Fruit fly (Drosophila melanogaster) whole organism, prepupa: Measurements from ENCODE around the gene CG32295.

ENCODE experiments used
- Blimp-1 ChIP-seq: fragments of 200-800 bp; sonication (Bioruptor generic); optimal IDR thresholded peaks from 3 replicates; lab custom pipeline; 2017; ENCODE audit warnings: missing biosample characterization, missing genetic modification characterization, mild to moderate bottlenecking, moderate library complexity, missing genetic modification reagents
- CG10631 ChIP-seq: fragments of 200-800 bp; sonication (Bioruptor generic); optimal IDR thresholded peaks from 2 replicates; lab custom pipeline; 2016; ENCODE audit warnings: missing biosample characterization, missing genetic modification characterization
- CG10669 ChIP-seq: fragments of 200-800 bp; sonication (Bioruptor generic); optimal IDR thresholded peaks from 3 replicates; lab custom pipeline; 2018; ENCODE audit warnings: missing biosample characterization, mild to moderate bottlenecking, missing genetic modification characterization, moderate library complexity
- CG11762 ChIP-seq: fragments of 200-800 bp; sonication (Bioruptor generic); optimal IDR thresholded peaks from 3 replicates; lab custom pipeline; 2016; ENCODE audit warnings: missing biosample characterization, missing genetic modification characterization; ENCODE audit not compliant: insufficient read depth
- CG11902 ChIP-seq: fragments of 200-800 bp; sonication (Bioruptor generic); optimal IDR thresholded peaks from 3 replicates; lab custom pipeline; 2016; ENCODE audit warnings: missing biosample characterization, missing genetic modification characterization
- CG15336 ChIP-seq: fragments of 200-800 bp; sonication (Bioruptor generic); IDR thresholded peaks from 2 replicates; pipeline ENCODE4 v1.3.6; 2022; ENCODE audit warnings: missing biosample characterization, missing genetic modification characterization
- CG3032 ChIP-seq: fragments of 200-800 bp; optimal IDR thresholded peaks from 2 replicates; lab custom pipeline; 2019; ENCODE audit warnings: missing biosample characterization, mild to moderate bottlenecking, missing genetic modification characterization, moderate library complexity
- CG31627 ChIP-seq: fragments of 200-800 bp; sonication (Bioruptor generic); optimal IDR thresholded peaks from 3 replicates; lab custom pipeline; 2016; ENCODE audit warnings: missing biosample characterization, missing genetic modification characterization
- CG32006 ChIP-seq: fragments of 200-800 bp; sonication (Bioruptor generic); optimal IDR thresholded peaks from 3 replicates; lab custom pipeline; 2017; ENCODE audit warnings: missing biosample characterization, mild to moderate bottlenecking, missing genetic modification characterization
- CG34406 ChIP-seq: fragments of 200-800 bp; sonication (Bioruptor generic); optimal IDR thresholded peaks from 3 replicates; lab custom pipeline; 2016; ENCODE audit warnings: missing biosample characterization, missing genetic modification characterization
- CG3919 ChIP-seq: fragments of 200-800 bp; sonication (Bioruptor generic); optimal IDR thresholded peaks from 3 replicates; lab custom pipeline; 2016; ENCODE audit warnings: missing biosample characterization, missing genetic modification characterization
- CG4318 ChIP-seq: fragments of 200-800 bp; sonication (Bioruptor generic); optimal IDR thresholded peaks from 3 replicates; lab custom pipeline; 2017; ENCODE audit warnings: missing biosample characterization, mild to moderate bottlenecking, missing genetic modification characterization
- CG6163 ChIP-seq: fragments of 200-800 bp; sonication (Bioruptor generic); IDR thresholded peaks from 3 replicates; pipeline ENCODE4 v1.3.6; 2022; ENCODE audit warnings: missing biosample characterization, missing genetic modification characterization
- CG6276 ChIP-seq: fragments of 200-800 bp; sonication (Bioruptor generic); optimal IDR thresholded peaks from 2 replicates; lab custom pipeline; 2017; ENCODE audit warnings: missing biosample characterization, mild to moderate bottlenecking, missing genetic modification characterization
- CG6792 ChIP-seq: fragments of 200-800 bp; sonication (Bioruptor generic); optimal IDR thresholded peaks from 3 replicates; lab custom pipeline; 2016; ENCODE audit warnings: missing biosample characterization, missing genetic modification characterization
- CG6808 ChIP-seq: fragments of 200-800 bp; sonication (Bioruptor generic); optimal IDR thresholded peaks from 3 replicates; lab custom pipeline; 2017; ENCODE audit warnings: missing biosample characterization, missing genetic modification characterization, mild to moderate bottlenecking, moderate library complexity, missing genetic modification reagents
- CG7368 ChIP-seq: fragments of 200-800 bp; sonication (Bioruptor generic); optimal IDR thresholded peaks from 3 replicates; lab custom pipeline; 2016; ENCODE audit warnings: missing biosample characterization, missing genetic modification characterization
- Eip75B ChIP-seq: fragments of 200-800 bp; sonication (Bioruptor generic); optimal IDR thresholded peaks from 3 replicates; lab custom pipeline; 2016; ENCODE audit warnings: missing biosample characterization, missing genetic modification characterization
- Eip78C ChIP-seq: fragments of 200-800 bp; sonication (Bioruptor generic); peaks from one replicate; lab custom pipeline; 2016; ENCODE audit warnings: missing biosample characterization, missing genetic modification characterization
- Eip93F ChIP-seq: fragments of 200-800 bp; sonication (Bioruptor generic); optimal IDR thresholded peaks from 2 replicates; lab custom pipeline; 2016; ENCODE audit warnings: missing biosample characterization, mild to moderate bottlenecking, missing genetic modification characterization
- Ets21C ChIP-seq: fragments of 200-800 bp; sonication (Bioruptor generic); optimal IDR thresholded peaks from 3 replicates; lab custom pipeline; 2016; ENCODE audit warnings: missing biosample characterization, missing genetic modification characterization
- Ets96B ChIP-seq: fragments of 200-800 bp; optimal IDR thresholded peaks from 2 replicates; lab custom pipeline; 2019; ENCODE audit warnings: missing biosample characterization, mild to moderate bottlenecking, missing genetic modification characterization, moderate library complexity
- Gug ChIP-seq: fragments of 200-800 bp; sonication (Bioruptor generic); IDR thresholded peaks from 2 replicates; pipeline ENCODE4 v1.3.6; 2022; ENCODE audit warnings: missing biosample characterization, missing genetic modification characterization
- Hr38 ChIP-seq: sonication (Bioruptor generic); optimal IDR thresholded peaks from 2 replicates; lab custom pipeline; 2016; ENCODE audit warnings: missing biosample characterization, missing genetic modification characterization
- Hr4 ChIP-seq: fragments of 200-800 bp; sonication (Bioruptor generic); optimal IDR thresholded peaks from 3 replicates; lab custom pipeline; 2016; ENCODE audit warnings: missing biosample characterization, missing genetic modification characterization
- Met ChIP-seq: fragments of 200-800 bp; sonication (Bioruptor generic); optimal IDR thresholded peaks from 3 replicates; lab custom pipeline; 2016; ENCODE audit warnings: missing biosample characterization, missing genetic modification characterization
- OdsH ChIP-seq: fragments of 200-800 bp; sonication (Bioruptor generic); optimal IDR thresholded peaks from 3 replicates; lab custom pipeline; 2016; ENCODE audit warnings: missing biosample characterization, missing genetic modification characterization
- Sox102F ChIP-seq: fragments of 200-800 bp; sonication (Bioruptor generic); optimal IDR thresholded peaks from 2 replicates; lab custom pipeline; 2016; ENCODE audit warnings: missing biosample characterization, mild to moderate bottlenecking, missing genetic modification characterization
- Sox14 ChIP-seq: fragments of 200-800 bp; sonication (Bioruptor generic); optimal IDR thresholded peaks from 3 replicates; lab custom pipeline; 2016; ENCODE audit warnings: missing biosample characterization, missing genetic modification characterization
- Sox15 ChIP-seq: fragments of 200-800 bp; sonication (Bioruptor generic); optimal IDR thresholded peaks from 3 replicates; lab custom pipeline; 2016; ENCODE audit warnings: missing biosample characterization, missing genetic modification characterization
- achi ChIP-seq: fragments of 200-800 bp; sonication (Bioruptor generic); optimal IDR thresholded peaks from 3 replicates; lab custom pipeline; 2016; ENCODE audit warnings: missing biosample characterization, missing genetic modification characterization
- acj6 ChIP-seq: fragments of 200-800 bp; sonication (Bioruptor generic); optimal IDR thresholded peaks from 3 replicates; lab custom pipeline; 2016; ENCODE audit warnings: missing biosample characterization, missing genetic modification characterization
- cyc ChIP-seq: fragments of 200-800 bp; sonication (Bioruptor generic); optimal IDR thresholded peaks from 3 replicates; lab custom pipeline; 2016; ENCODE audit warnings: missing biosample characterization, missing genetic modification characterization
- dac ChIP-seq: fragments of 200-800 bp; sonication (Bioruptor generic); optimal IDR thresholded peaks from 2 replicates; lab custom pipeline; 2017; ENCODE audit warnings: missing biosample characterization, mild to moderate bottlenecking, missing genetic modification characterization
- dsx ChIP-seq: fragments of 200-800 bp; optimal IDR thresholded peaks from 3 replicates; lab custom pipeline; 2019; ENCODE audit warnings: missing biosample characterization, mild to moderate bottlenecking, missing genetic modification characterization, moderate library complexity; ENCODE audit not compliant: poor library complexity, severe bottlenecking
- eg ChIP-seq: fragments of 200-800 bp; sonication (Bioruptor generic); IDR thresholded peaks from 3 replicates; pipeline ENCODE4 v1.3.6; 2022; ENCODE audit warnings: missing biosample characterization, missing genetic modification characterization
- esn ChIP-seq: fragments of 200-800 bp; sonication (Bioruptor generic); optimal IDR thresholded peaks from 2 replicates; lab custom pipeline; 2016; ENCODE audit warnings: missing biosample characterization, mild to moderate bottlenecking, missing genetic modification characterization, moderate library complexity
- fkh ChIP-seq: fragments of 200-800 bp; sonication (Bioruptor generic); optimal IDR thresholded peaks from 3 replicates; lab custom pipeline; 2017; ENCODE audit warnings: missing biosample characterization, mild to moderate bottlenecking, missing genetic modification characterization, moderate library complexity
- lz ChIP-seq: fragments of 200-800 bp; sonication (Bioruptor generic); optimal IDR thresholded peaks from 3 replicates; lab custom pipeline; 2016; ENCODE audit warnings: missing biosample characterization, missing genetic modification characterization
- net ChIP-seq: fragments of 200-800 bp; sonication (Bioruptor generic); optimal IDR thresholded peaks from 3 replicates; lab custom pipeline; 2016; ENCODE audit warnings: missing biosample characterization, missing genetic modification characterization
- pdm3 ChIP-seq: fragments of 200-800 bp; sonication (Bioruptor generic); optimal IDR thresholded peaks from 3 replicates; lab custom pipeline; 2016; ENCODE audit warnings: missing biosample characterization, missing genetic modification characterization
- salr ChIP-seq, 2 experiments: fragments of 200-800 bp; sonication (Bioruptor generic); optimal IDR thresholded peaks; 3 replicates each; lab custom pipeline; 2016 to 2018; ENCODE audit warnings: missing biosample characterization in 2 of 2, missing genetic modification characterization in 2 of 2, mild to moderate bottlenecking in 1 of 2
- spab ChIP-seq: fragments of 200-800 bp; sonication (Bioruptor generic); optimal IDR thresholded peaks from 2 replicates; lab custom pipeline; 2017; ENCODE audit warnings: missing biosample characterization, mild to moderate bottlenecking, missing genetic modification characterization, missing genetic modification reagents
- ss ChIP-seq, 2 experiments: fragments of 200-800 bp; sonication (Bioruptor generic); optimal IDR thresholded peaks; 2 replicates in 1 of 2; 3 replicates in 1 of 2; lab custom pipeline; 2017 to 2018; ENCODE audit warnings: mild to moderate bottlenecking in 2 of 2, missing biosample characterization in 2 of 2, missing genetic modification characterization in 2 of 2, moderate library complexity in 1 of 2
- svp ChIP-seq: fragments of 200-800 bp; sonication (Bioruptor generic); peaks from one replicate; lab custom pipeline; 2016; ENCODE audit warnings: missing biosample characterization, missing genetic modification characterization
- topi ChIP-seq: fragments of 200-800 bp; sonication (Bioruptor generic); optimal IDR thresholded peaks from 3 replicates; lab custom pipeline; 2016; ENCODE audit warnings: missing biosample characterization, missing genetic modification characterization
- vri ChIP-seq: fragments of 200-800 bp; sonication (Bioruptor generic); optimal IDR thresholded peaks from 3 replicates; lab custom pipeline; 2016; ENCODE audit warnings: missing biosample characterization, mild to moderate bottlenecking, missing genetic modification characterization

CG32295 gene

dm6 chr3L:2487248-2487647 is 39.5 kb downstream of the CG32295 start (continued):
- no peak for TF ChIP-seq fkh (GFP tag; lab: Kevin White, UChicago)
- TF ChIP-seq Ets21C (GFP tag; lab: Kevin White, UChicago): peak; percentile 56
- TF ChIP-seq Sox102F (GFP tag; lab: Kevin White, UChicago): peak; percentile 36
- TF ChIP-seq Eip78C: peak; percentile 96
- no peak for TF ChIP-seq Sox15 (GFP tag; lab: Kevin White, UChicago)
- TF ChIP-seq achi (GFP tag; lab: Kevin White, UChicago): peak; percentile 77
- TF ChIP-seq lz (GFP tag; lab: Kevin White, UChicago): peak; percentile 69
- no peak for TF ChIP-seq Hr38 (GFP tag; lab: Kevin White, UChicago)
- peak; percentile 88 for TF ChIP-seq CG3919 (GFP tag; lab: Kevin White, UChicago)
- peak; percentile 86 for TF ChIP-seq spab (GFP tag; lab: Kevin White, UChicago)
- TF ChIP-seq CG11762 (GFP tag; lab: Kevin White, UChicago): peak; percentile 66
- peak; percentile 40 for TF ChIP-seq CG34406 (GFP tag; lab: Kevin White, UChicago)
- peak; percentile 73 for TF ChIP-seq Hr4 (GFP tag; lab: Kevin White, UChicago)
- peak; percentile 82 for TF ChIP-seq Gug
- TF ChIP-seq CG6792 (GFP tag; lab: Kevin White, UChicago): peak; percentile 76
- peak; percentile 89 for TF ChIP-seq CG3032 (tag; lab: Kevin White, UChicago)
- peak; percentile 21 for TF ChIP-seq vri (GFP tag; lab: Kevin White, UChicago)
- peak; percentile 85 for TF ChIP-seq CG10669 (GFP tag; lab: Kevin White, UChicago)
- peak; percentile 76 for TF ChIP-seq esn
- TF ChIP-seq acj6 (GFP tag; lab: Kevin White, UChicago): peak; percentile 65

dm6 chr3L:2486493-2486892 is 40.3 kb downstream of the CG32295 start:
- TF ChIP-seq esn: peak; percentile 29
- TF ChIP-seq Ets21C (GFP tag; lab: Kevin White, UChicago): no peak
- TF ChIP-seq CG10669 (GFP tag; lab: Kevin White, UChicago): peak; percentile 30
- no peak for TF ChIP-seq Eip93F (GFP tag; lab: Kevin White, UChicago)
- TF ChIP-seq CG4318: peak; percentile 26
- peak; percentile 39 for TF ChIP-seq Met (GFP tag; lab: Kevin White, UChicago)
- peak; percentile 4 for TF ChIP-seq CG31627 (GFP tag; lab: Kevin White, UChicago)
- TF ChIP-seq spab (GFP tag; lab: Kevin White, UChicago): peak; percentile 27
- TF ChIP-seq achi (GFP tag; lab: Kevin White, UChicago): peak; percentile 55
- TF ChIP-seq topi (GFP tag; lab: Kevin White, UChicago): peak; percentile 26
- TF ChIP-seq acj6 (GFP tag; lab: Kevin White, UChicago): peak; percentile 26
- TF ChIP-seq Eip78C: peak; percentile 90
- peak; percentile 37 for TF ChIP-seq CG6276
- peak; percentile 42 for TF ChIP-seq cyc (GFP tag; lab: Kevin White, UChicago)
- TF ChIP-seq CG34406 (GFP tag; lab: Kevin White, UChicago): peak; percentile 12
- peak; percentile 60 for TF ChIP-seq CG10631 (GFP tag; lab: Kevin White, UChicago)
- peak; percentile 13 for TF ChIP-seq CG11762 (GFP tag; lab: Kevin White, UChicago)
- TF ChIP-seq vri (GFP tag; lab: Kevin White, UChicago): no peak
- TF ChIP-seq pdm3 (GFP tag; lab: Kevin White, UChicago): peak; percentile 35
- peak; percentile 50 for TF ChIP-seq Ets96B (tag; lab: Kevin White, UChicago)
- peak; percentile 43 for TF ChIP-seq Sox14 (GFP tag; lab: Kevin White, UChicago)
- TF ChIP-seq Eip75B: peak; percentile 11
- no peak for TF ChIP-seq CG6808 (GFP tag; lab: Kevin White, UChicago)
- peak; percentile 52; the same call in 1 of the 3 replicates for TF ChIP-seq CG6163 (GFP tag; lab: Robert Waterston, UW)
- TF ChIP-seq Blimp-1 (GFP tag; lab: Kevin White, UChicago): no peak
- TF ChIP-seq eg: 0 out of 3 replicates have a peak, but pooled peaks have one; percentile 30
- peak; percentile 50 for TF ChIP-seq CG32006 (GFP tag; lab: Kevin White, UChicago)
- no peak for TF ChIP-seq dsx
- peak; percentile 5 for TF ChIP-seq CG7368 (GFP tag; lab: Kevin White, UChicago)
- TF ChIP-seq CG6792 (GFP tag; lab: Kevin White, UChicago): peak; percentile 25
- no peak for TF ChIP-seq Gug
- TF ChIP-seq CG3032 (tag; lab: Kevin White, UChicago): peak; percentile 9
- peak; percentile 17 for TF ChIP-seq dac
- TF ChIP-seq CG11902 (GFP tag; lab: Kevin White, UChicago): peak; percentile 14
- TF ChIP-seq ss (GFP tag; optimal IDR thresholded peaks at IDR 0.05; lab: Kevin White, UChicago): no peak
- peak; percentile 64 for TF ChIP-seq CG3919 (GFP tag; lab: Kevin White, UChicago)
- no peak for TF ChIP-seq salr (GFP tag; optimal IDR thresholded peaks at IDR 0.05; lab: Kevin White, UChicago)
- peak; percentile 79 for TF ChIP-seq svp (GFP tag; lab: Kevin White, UChicago)
- peak; percentile 43 for TF ChIP-seq net
- TF ChIP-seq CG15336 (GFP tag; lab: Robert Waterston, UW): peak; percentile 48; the same call in 1 of the 2 replicates
- TF ChIP-seq OdsH (GFP tag; lab: Kevin White, UChicago): peak; percentile 46
